Worm (Caenorhabditis elegans) whole organism, late embryonic: ENCODE results near the gene spp-14.
A peak's percentile ranks its signal among the peaks of the same experiment; 100 is the strongest.

Experiments used
- C38D4.7 ChIP-seq: fragments of 200-800 bp; sonication (Bioruptor generic); optimal IDR thresholded peaks from 2 replicates; lab custom pipeline; 2018; ENCODE audit warnings: mild to moderate bottlenecking, missing genetic modification characterization, moderate library complexity, missing compliant biosample characterization
- K02D7.2 ChIP-seq: sonication (generic microtip); optimal IDR thresholded peaks from 2 replicates; lab custom pipeline; 2017; ENCODE audit warnings: mild to moderate bottlenecking, missing genetic modification characterization, missing compliant biosample characterization
- ahr-1 ChIP-seq: sonication (generic microtip); optimal IDR thresholded peaks from 2 replicates; lab custom pipeline; 2016; ENCODE audit warnings: missing genetic modification characterization, missing compliant biosample characterization
- ama-1 ChIP-seq: fragments of 150-350 bp; optimal IDR thresholded peaks from 2 replicates; lab custom pipeline; 2014
- ceh-14 ChIP-seq: sonication (generic microtip); optimal IDR thresholded peaks from 2 replicates; lab custom pipeline; 2016; ENCODE audit warnings: missing genotype, missing genetic modification characterization, missing compliant biosample characterization
- ceh-22 ChIP-seq: sonication (generic microtip); optimal IDR thresholded peaks from 2 replicates; lab custom pipeline; 2017; ENCODE audit warnings: missing biosample characterization, missing genetic modification characterization
- ceh-30 ChIP-seq: fragments of 150-350 bp; optimal IDR thresholded peaks from 2 replicates; lab custom pipeline; 2014; ENCODE audit warnings: missing biosample characterization, missing genetic modification characterization
- ceh-31 ChIP-seq: sonication (generic microtip); optimal IDR thresholded peaks from 2 replicates; lab custom pipeline; 2016; ENCODE audit warnings: missing genetic modification characterization, missing compliant biosample characterization
- ceh-34 ChIP-seq: sonication (generic microtip); optimal IDR thresholded peaks from 2 replicates; lab custom pipeline; 2016; ENCODE audit warnings: mild to moderate bottlenecking, missing genetic modification characterization, missing compliant biosample characterization
- ceh-48 ChIP-seq: sonication (generic microtip); optimal IDR thresholded peaks from 2 replicates; lab custom pipeline; 2016; ENCODE audit warnings: missing genetic modification characterization, inconsistent platforms, missing compliant biosample characterization
- che-1 ChIP-seq: sonication (generic microtip); optimal IDR thresholded peaks from 2 replicates; lab custom pipeline; 2016; ENCODE audit warnings: mild to moderate bottlenecking, missing genetic modification characterization, missing compliant biosample characterization
- elt-2 ChIP-seq: sonication (generic microtip); optimal IDR thresholded peaks from 2 replicates; lab custom pipeline; 2016; ENCODE audit warnings: missing genetic modification reagents, missing genetic modification characterization, missing compliant biosample characterization
- elt-4 ChIP-seq: sonication (generic microtip); optimal IDR thresholded peaks from 2 replicates; lab custom pipeline; 2016; ENCODE audit warnings: missing genetic modification characterization, missing compliant biosample characterization
- ets-4 ChIP-seq: sonication (generic microtip); optimal IDR thresholded peaks from 2 replicates; lab custom pipeline; 2016; ENCODE audit warnings: missing genetic modification characterization, missing compliant biosample characterization
- fax-1 ChIP-seq: sonication (generic microtip); optimal IDR thresholded peaks from 2 replicates; lab custom pipeline; 2016; ENCODE audit warnings: missing genotype, missing genetic modification characterization, missing compliant biosample characterization
- fkh-10 ChIP-seq: fragments of 150-350 bp; optimal IDR thresholded peaks from 2 replicates; lab custom pipeline; 2014; ENCODE audit warnings: missing biosample characterization, missing genetic modification reagents, missing genetic modification characterization
- gmeb-2 ChIP-seq: sonication (generic microtip); optimal IDR thresholded peaks from 2 replicates; lab custom pipeline; 2016; ENCODE audit warnings: missing genetic modification characterization, inconsistent platforms, missing compliant biosample characterization
- hlh-15 ChIP-seq: sonication (generic microtip); optimal IDR thresholded peaks from 2 replicates; lab custom pipeline; 2016; ENCODE audit warnings: missing genetic modification characterization, missing compliant biosample characterization
- hlh-30 ChIP-seq: sonication (generic microtip); optimal IDR thresholded peaks from 2 replicates; lab custom pipeline; 2017; ENCODE audit warnings: antibody characterized with exemption, missing genetic modification characterization, missing compliant biosample characterization; ENCODE audit not compliant: insufficient read depth
- hlh-6 ChIP-seq: sonication (generic microtip); optimal IDR thresholded peaks from 2 replicates; lab custom pipeline; 2016; ENCODE audit warnings: missing genotype, missing genetic modification characterization, missing compliant biosample characterization
- nfya-1 ChIP-seq: sonication (generic microtip); optimal IDR thresholded peaks from 2 replicates; lab custom pipeline; 2017; ENCODE audit warnings: missing genetic modification characterization, mild to moderate bottlenecking, missing compliant biosample characterization, antibody characterized with exemption, moderate library complexity
- nhr-11 ChIP-seq: fragments of 150-350 bp; optimal IDR thresholded peaks from 2 replicates; lab custom pipeline; 2014; ENCODE audit warnings: missing biosample characterization, missing genetic modification characterization
- npax-4 ChIP-seq: sonication (generic microtip); optimal IDR thresholded peaks from 2 replicates; lab custom pipeline; 2016; ENCODE audit warnings: missing genetic modification characterization, missing compliant biosample characterization
- pqm-1 ChIP-seq: sonication (generic microtip); optimal IDR thresholded peaks from 2 replicates; lab custom pipeline; 2016; ENCODE audit warnings: missing genetic modification characterization, missing compliant biosample characterization
- rnt-1 ChIP-seq: sonication (generic microtip); optimal IDR thresholded peaks from 2 replicates; lab custom pipeline; 2016; ENCODE audit warnings: missing genetic modification characterization, missing compliant biosample characterization
- sox-4 ChIP-seq: sonication (generic microtip); optimal IDR thresholded peaks from 2 replicates; lab custom pipeline; 2017; ENCODE audit warnings: mild to moderate bottlenecking, missing genetic modification characterization, inconsistent platforms, missing compliant biosample characterization
- syd-9 ChIP-seq: sonication (generic microtip); optimal IDR thresholded peaks from 2 replicates; lab custom pipeline; 2016; ENCODE audit warnings: mild to moderate bottlenecking, missing genetic modification characterization, moderate library complexity, missing compliant biosample characterization
- unc-3 ChIP-seq, 2 experiments: fragments of 200-800 bp in 1 of 2; sonication (Bioruptor generic) in 1 of 2; sonication (generic microtip) in 1 of 2; conservative IDR thresholded peaks in 1 of 2; optimal IDR thresholded peaks in 1 of 2; 2 replicates each; pipeline versions ENCODE4 v1.3.6 to Lab custom; 2016 to 2022; ENCODE audit warnings: missing compliant biosample characterization in 2 of 2, missing genetic modification characterization in 2 of 2, missing genetic modification reagents in 1 of 2
- unc-42 ChIP-seq: sonication (generic microtip); optimal IDR thresholded peaks from 2 replicates; lab custom pipeline; 2016; ENCODE audit warnings: missing genotype, missing genetic modification characterization, missing compliant biosample characterization
- unc-55 ChIP-seq: sonication (generic microtip); optimal IDR thresholded peaks from 2 replicates; lab custom pipeline; 2017; ENCODE audit warnings: missing biosample characterization, missing genetic modification reagents, missing genetic modification characterization
- unc-86 ChIP-seq: sonication (generic microtip); optimal IDR thresholded peaks from 2 replicates; lab custom pipeline; 2016; ENCODE audit warnings: missing genetic modification characterization, missing compliant biosample characterization

Gene spp-14

DNA sequence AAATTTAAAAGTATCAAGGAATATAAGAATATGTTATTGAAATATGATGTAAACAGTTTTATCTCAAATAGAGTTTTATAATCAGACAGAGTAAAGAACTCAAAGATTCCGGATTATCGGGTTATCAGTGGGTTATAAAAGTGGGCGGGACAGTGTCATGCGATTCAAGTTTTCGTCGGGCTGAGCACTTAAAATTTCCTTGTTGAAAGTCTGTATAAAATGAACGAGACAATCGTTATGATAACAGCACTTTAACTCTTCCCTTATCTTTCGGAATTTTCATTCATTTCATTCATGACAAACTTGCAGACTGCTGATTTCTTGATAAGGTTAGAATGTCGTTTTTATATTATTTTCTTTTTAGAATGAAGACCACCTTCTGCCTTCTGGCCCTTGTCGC, at the start of gene spp-14:
Gene spp-14, plus strand, starts transcription at position 365 of the 400 bp plus-strand sequence.
- TF ChIP-seq unc-42 (tag; lab: Kevin White, UChicago): no peak
- no peak for TF ChIP-seq elt-4 (tag; lab: Kevin White, UChicago)
- TF ChIP-seq npax-4 (tag; lab: Kevin White, UChicago): no peak
- TF ChIP-seq ceh-22: no peak
- no peak for TF ChIP-seq fkh-10 (GFP tag; lab: Kevin White, UChicago)
- TF ChIP-seq ama-1 (lab: Kevin White, UChicago): no peak
- no peak for TF ChIP-seq ets-4
- TF ChIP-seq gmeb-2 (tag; lab: Kevin White, UChicago): no peak
- no peak for TF ChIP-seq elt-2 (tag; lab: Kevin White, UChicago)
- no peak for TF ChIP-seq fax-1 (tag; lab: Kevin White, UChicago)
- no peak for TF ChIP-seq unc-55 (GFP tag; lab: Kevin White, UChicago)
- TF ChIP-seq, all 69 proteins: peak for 0

- TF ChIP-seq unc-42 (tag; lab: Kevin White, UChicago) (peak; percentile 17), nfya-1 (peak; percentile 10), ceh-34 (peak; percentile 1), unc-86 (no peak), unc-3 (GFP tag; conservative IDR thresholded peaks at IDR 0.05; lab: Robert Waterston, UW) (no peak), unc-3 (tag; optimal IDR thresholded peaks at IDR 0.05; lab: Kevin White, UChicago) (peak; percentile 10), K02D7.2 (tag; lab: Kevin White, UChicago) (no peak)
Measured at ce11 chrX:7678437-7679139, 47.2 kb upstream of the spp-14 start.

DNA sequence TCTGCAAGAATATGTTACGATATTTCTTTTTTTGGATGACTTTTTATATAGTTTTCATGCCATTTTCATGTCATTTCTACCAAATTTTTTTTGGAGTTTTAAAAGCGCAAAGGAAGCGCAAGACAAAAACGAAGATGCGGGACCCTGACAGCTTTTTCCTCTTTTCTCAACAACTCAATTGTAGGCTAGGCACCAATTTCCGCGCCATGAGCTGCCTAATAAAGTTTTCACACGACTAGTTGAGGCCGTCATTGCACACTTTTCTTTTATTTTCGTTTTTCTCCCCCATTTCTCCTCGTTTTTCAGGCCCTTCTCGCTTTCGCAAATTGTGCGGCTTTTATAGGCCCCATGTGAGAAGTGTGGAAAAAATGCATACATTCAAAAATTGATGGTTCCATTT, 45.9 kb upstream of the spp-14 start:
- TF ChIP-seq ahr-1 (tag; lab: Kevin White, UChicago) (no peak), unc-55 (GFP tag; lab: Kevin White, UChicago) (no peak), unc-42 (tag; lab: Kevin White, UChicago) (peak; percentile 94), rnt-1 (no peak), ceh-14 (no peak), hlh-30 (tag; lab: Kevin White, UChicago) (no peak)

DNA sequence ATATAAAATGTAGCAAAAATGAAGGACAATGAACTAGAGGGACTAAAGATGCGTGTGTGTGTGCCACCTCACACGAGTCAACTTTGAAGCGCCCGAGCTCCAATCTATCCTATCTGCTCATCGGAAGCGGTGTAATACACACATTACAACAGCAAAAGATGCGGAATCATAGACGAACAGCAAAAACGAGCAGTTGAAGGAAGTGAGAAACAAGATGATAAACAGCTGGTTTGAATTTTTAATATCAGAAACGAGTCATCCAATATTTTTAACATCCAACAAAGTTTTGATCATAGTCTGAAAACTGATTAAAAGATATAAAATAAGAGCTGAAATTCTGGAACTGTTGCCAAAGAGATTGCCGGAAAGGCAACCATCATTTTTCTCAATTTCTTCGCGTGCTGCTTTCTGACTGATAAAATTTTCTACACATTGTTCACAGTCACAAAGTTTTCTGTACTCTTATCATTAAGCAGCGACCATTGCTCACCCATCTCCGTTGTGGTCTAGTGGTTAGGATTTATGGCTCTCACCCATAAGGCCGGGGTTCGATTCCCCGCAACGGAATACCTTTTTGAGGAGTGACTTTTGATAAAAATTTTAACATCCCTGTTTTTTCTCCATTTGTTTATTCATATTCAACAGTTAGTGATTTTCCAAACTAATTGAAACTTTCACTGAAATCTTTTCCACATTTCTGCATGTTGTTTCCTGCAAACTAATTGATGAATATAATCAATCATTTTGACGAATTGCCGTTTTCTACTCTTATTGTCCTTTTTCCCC, 45.0 kb upstream of the spp-14 start, which contains the start of gene stn-2:
Gene stn-2, minus strand, starts transcription at position 75 of the 786 bp plus-strand sequence.
- TF ChIP-seq unc-55 (GFP tag; lab: Kevin White, UChicago): peak; percentile 40
- TF ChIP-seq nfya-1: no peak
- TF ChIP-seq hlh-15 (tag; lab: Kevin White, UChicago): no peak

DNA sequence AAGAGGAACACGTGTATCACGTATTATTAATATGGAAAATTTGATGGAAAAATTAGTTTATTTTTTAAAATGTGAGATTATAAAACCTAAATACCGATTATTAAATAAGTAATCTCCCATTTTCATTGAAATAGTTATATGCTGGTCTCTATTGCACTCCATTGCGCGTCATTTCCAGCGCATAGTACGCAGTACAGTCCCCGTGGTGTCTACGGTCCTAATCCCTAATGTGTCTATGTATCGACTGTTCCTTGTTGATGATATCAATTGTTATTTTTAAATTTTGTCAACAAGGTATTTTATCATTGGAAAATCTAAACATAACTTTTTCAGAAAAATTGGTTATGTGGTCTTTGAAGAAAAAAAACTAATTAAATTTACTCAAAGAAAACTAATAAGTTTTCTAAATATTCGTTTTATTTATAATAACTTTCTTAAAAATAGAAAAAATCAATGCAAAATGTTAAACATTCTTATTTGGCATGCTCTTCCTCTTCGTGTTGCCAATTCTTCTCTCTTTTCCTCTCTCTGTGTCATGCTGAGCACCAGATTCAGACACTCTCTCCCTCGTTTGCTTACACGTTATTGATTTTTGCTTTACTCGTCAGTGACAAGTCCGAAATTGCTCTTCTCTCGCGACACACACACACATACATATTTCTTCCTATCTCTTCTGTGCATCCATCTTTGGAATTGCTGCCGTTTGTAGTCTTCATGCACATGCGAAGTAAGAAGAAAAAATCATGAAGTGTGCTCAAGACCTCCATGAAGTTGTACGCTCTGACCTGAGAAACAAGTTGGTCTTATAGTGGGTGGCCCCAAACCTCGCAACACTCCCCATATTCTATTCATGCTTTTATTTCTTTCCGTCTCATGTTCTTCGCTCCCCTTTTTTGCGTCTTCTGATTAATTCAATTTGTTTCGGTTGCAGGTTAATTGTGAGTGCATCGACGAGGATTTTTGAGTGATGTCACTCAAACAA, 43.5 kb upstream of the spp-14 start, which contains the start of gene unc-18:
Gene unc-18, plus strand, starts transcription at position 932 of the 982 bp plus-strand sequence.
- TF ChIP-seq ceh-48 (tag; lab: Kevin White, UChicago) (peak; percentile 97), ceh-31 (tag; lab: Kevin White, UChicago) (peak; percentile 34), ceh-34 (no peak), unc-42 (tag; lab: Kevin White, UChicago) (peak; percentile 69), syd-9 (tag; lab: Kevin White, UChicago) (no peak)

ce11 chrX:7689119-7689518, 36.7 kb upstream of the spp-14 start, which contains the start of gene clik-2:
Gene clik-2 (minus strand): TSS chrX:7689219.
- TF ChIP-seq sox-4 (no peak), C38D4.7 (GFP tag; lab: Kevin White, UChicago) (no peak), unc-86 (no peak), unc-3 (GFP tag; conservative IDR thresholded peaks at IDR 0.05; lab: Robert Waterston, UW) (no peak), unc-3 (tag; optimal IDR thresholded peaks at IDR 0.05; lab: Kevin White, UChicago) (no peak), unc-42 (tag; lab: Kevin White, UChicago) (no peak), hlh-6 (tag; lab: Kevin White, UChicago) (no peak), ceh-30 (tag; lab: Kevin White, UChicago) (no peak), che-1 (tag; lab: Kevin White, UChicago) (no peak), elt-4 (tag; lab: Kevin White, UChicago) (no peak), fkh-10 (GFP tag; lab: Kevin White, UChicago) (no peak), pqm-1 (tag; lab: Kevin White, UChicago) (no peak), nhr-11 (tag; lab: Kevin White, UChicago) (no peak)
